Fruit fly (Drosophila melanogaster) whole organism, embryonic: ENCODE data around the gene rgn.

Experiments
- Atf3 ChIP-seq: fragments of 200-800 bp; sonication (Bioruptor generic); optimal IDR thresholded peaks from 3 replicates; lab custom pipeline; 2016; ENCODE audit warnings: missing biosample characterization, missing genetic modification characterization
- BtbVII ChIP-seq: fragments of 200-800 bp; sonication (Bioruptor generic); optimal IDR thresholded peaks from 3 replicates; lab custom pipeline; 2017; ENCODE audit warnings: missing biosample characterization, mild to moderate bottlenecking, missing genetic modification characterization
- CG10366 ChIP-seq: fragments of 200-800 bp; sonication (Bioruptor generic); IDR thresholded peaks from 2 replicates; pipeline ENCODE4 v1.3.6; 2022; ENCODE audit warnings: missing biosample characterization, missing genetic modification characterization
- CG10462 ChIP-seq: fragments of 200-800 bp; sonication (Bioruptor generic); optimal IDR thresholded peaks from 2 replicates; lab custom pipeline; 2016; ENCODE audit warnings: missing biosample characterization, missing genetic modification characterization
- CG10543 ChIP-seq: fragments of 200-800 bp; sonication (Bioruptor generic); optimal IDR thresholded peaks from 3 replicates; lab custom pipeline; 2017; ENCODE audit warnings: missing biosample characterization, mild to moderate bottlenecking, missing genetic modification characterization, moderate library complexity
- CG11456 ChIP-seq: fragments of 200-800 bp; sonication (Bioruptor generic); IDR thresholded peaks from 3 replicates; pipeline ENCODE4 v1.3.6; 2022; ENCODE audit warnings: missing biosample characterization, missing genetic modification characterization
- CG11504 ChIP-seq: fragments of 200-800 bp; sonication (Bioruptor generic); optimal IDR thresholded peaks from 3 replicates; lab custom pipeline; 2019; ENCODE audit warnings: missing biosample characterization, mild to moderate bottlenecking, missing genetic modification characterization, moderate library complexity
- CG14860 ChIP-seq: fragments of 200-800 bp; sonication (Bioruptor generic); IDR thresholded peaks from 3 replicates; pipeline ENCODE4 v1.3.6; 2022; ENCODE audit warnings: missing biosample characterization, missing genetic modification characterization; ENCODE audit not compliant: partially characterized antibody
- CG15514 ChIP-seq: fragments of 200-800 bp; sonication (Bioruptor generic); optimal IDR thresholded peaks from 3 replicates; lab custom pipeline; 2017; ENCODE audit warnings: missing biosample characterization, missing genetic modification characterization, mild to moderate bottlenecking, moderate library complexity, missing genetic modification reagents
- CG17829 ChIP-seq: fragments of 200-800 bp; optimal IDR thresholded peaks from 2 replicates; lab custom pipeline; 2019; ENCODE audit warnings: missing biosample characterization, mild to moderate bottlenecking, missing genetic modification characterization, moderate library complexity
- CG2129 ChIP-seq: fragments of 200-800 bp; sonication (Bioruptor generic); IDR thresholded peaks from 2 replicates; pipeline ENCODE4 v1.3.6; 2022; ENCODE audit warnings: missing biosample characterization, missing genetic modification characterization; ENCODE audit not compliant: partially characterized antibody
- CG2889 ChIP-seq: fragments of 200-800 bp; sonication (Bioruptor generic); IDR thresholded peaks from 3 replicates; pipeline ENCODE4 v1.3.6; 2022; ENCODE audit warnings: missing biosample characterization, missing genetic modification characterization
- CG31388 ChIP-seq: fragments of 200-800 bp; sonication (Bioruptor generic); optimal IDR thresholded peaks from 2 replicates; lab custom pipeline; 2016; ENCODE audit warnings: missing biosample characterization, missing genetic modification characterization
- CG31441 ChIP-seq: fragments of 200-800 bp; sonication (Bioruptor generic); IDR thresholded peaks from 2 replicates; pipeline ENCODE4 v1.3.6; 2022; ENCODE audit warnings: missing biosample characterization, missing genetic modification characterization
- CG33213 ChIP-seq: fragments of 200-800 bp; sonication (Bioruptor generic); optimal IDR thresholded peaks from 3 replicates; lab custom pipeline; 2016; ENCODE audit warnings: missing biosample characterization, missing genetic modification characterization
- CG3726 ChIP-seq: fragments of 200-800 bp; sonication (Bioruptor generic); IDR thresholded peaks from 3 replicates; pipeline ENCODE4, ENCODE4 v1.3.6; 2022; ENCODE audit warnings: missing biosample characterization, missing genetic modification characterization
- CG6689 ChIP-seq: fragments of 200-800 bp; sonication (Bioruptor generic); IDR thresholded peaks from 2 replicates; pipeline ENCODE4 v1.3.6; 2022; ENCODE audit warnings: missing biosample characterization, missing genetic modification characterization
- CG8290 ChIP-seq, 3 experiments: fragments of 200-800 bp; sonication (Bioruptor generic); optimal IDR thresholded peaks; 2 replicates each; lab custom pipeline; 2016 to 2019; ENCODE audit warnings: missing biosample characterization in 3 of 3, missing genetic modification characterization in 3 of 3, mild to moderate bottlenecking in 2 of 3, moderate library complexity in 1 of 3
- CG9215 ChIP-seq: fragments of 200-800 bp; sonication (Bioruptor generic); IDR thresholded peaks from 2 replicates; pipeline ENCODE4 v1.3.6; 2022; ENCODE audit warnings: missing biosample characterization, missing genetic modification characterization
- Drgx ChIP-seq: fragments of 200-800 bp; sonication (Bioruptor generic); IDR thresholded peaks from 2 replicates; pipeline ENCODE4 v1.3.6; 2022; ENCODE audit warnings: missing biosample characterization, missing genetic modification characterization
- Fer1 ChIP-seq: fragments of 200-800 bp; sonication (Bioruptor generic); optimal IDR thresholded peaks from 2 replicates; lab custom pipeline; 2017; ENCODE audit warnings: missing biosample characterization, mild to moderate bottlenecking, missing genetic modification characterization
- GATAe ChIP-seq: fragments of 200-800 bp; sonication (Bioruptor generic); conservative IDR thresholded peaks from 2 replicates; pipeline ENCODE4 v1.3.6; 2022; ENCODE audit warnings: missing biosample characterization, missing genetic modification characterization
- Hey ChIP-seq: fragments of 200-800 bp; sonication (Bioruptor generic); optimal IDR thresholded peaks from 3 replicates; lab custom pipeline; 2018; ENCODE audit warnings: missing biosample characterization, mild to moderate bottlenecking, missing genetic modification characterization
- Hmr ChIP-seq: fragments of 200-800 bp; sonication (Bioruptor generic); optimal IDR thresholded peaks from 3 replicates; lab custom pipeline; 2017; ENCODE audit warnings: mild to moderate bottlenecking, missing biosample characterization, missing genetic modification reagents, missing genetic modification characterization
- Hr3 ChIP-seq: fragments of 200-800 bp; sonication (Bioruptor generic); optimal IDR thresholded peaks from 3 replicates; lab custom pipeline; 2016; ENCODE audit warnings: missing biosample characterization, missing genetic modification characterization
- Hr78 ChIP-seq, 2 experiments: fragments of 200-800 bp in 1 of 2; fragments of >200 bp in 1 of 2; sonication (Bioruptor generic) in 1 of 2; optimal IDR thresholded peaks; 2 replicates each; lab custom pipeline; 2017 to 2019; ENCODE audit warnings: missing biosample characterization in 2 of 2, missing genetic modification characterization in 2 of 2, mild to moderate bottlenecking in 1 of 2, moderate library complexity in 1 of 2
- Med ChIP-seq: fragments of 200-800 bp; sonication (Bioruptor generic); peaks from one replicate; lab custom pipeline; 2016; ENCODE audit warnings: missing biosample characterization, missing genetic modification characterization, mild to moderate bottlenecking, inconsistent platforms, moderate library complexity
- Meics ChIP-seq: fragments of 200-800 bp; sonication (Bioruptor generic); optimal IDR thresholded peaks from 2 replicates; lab custom pipeline; 2017; ENCODE audit warnings: missing biosample characterization, mild to moderate bottlenecking, missing genetic modification characterization
- Nf-YA ChIP-seq: fragments of 200-800 bp; sonication (Bioruptor generic); IDR thresholded peaks from 2 replicates; pipeline ENCODE4 v1.3.6; 2022; ENCODE audit warnings: missing biosample characterization, missing genetic modification characterization
- Pdp1 ChIP-seq, 2 experiments: fragments of 200-800 bp; sonication (Bioruptor generic); optimal IDR thresholded peaks; 3 replicates each; lab custom pipeline; 2016; ENCODE audit warnings: missing biosample characterization in 2 of 2, missing genetic modification characterization in 2 of 2, mild to moderate bottlenecking in 1 of 2, moderate library complexity in 1 of 2
- Poxn ChIP-seq: fragments of 200-800 bp; sonication (Bioruptor generic); IDR thresholded peaks from 2 replicates; pipeline ENCODE4 v1.3.6; 2022; ENCODE audit warnings: missing biosample characterization, missing genetic modification characterization
- Ptx1 ChIP-seq: fragments of 200-800 bp; sonication (Bioruptor generic); IDR thresholded peaks from 2 replicates; pipeline ENCODE4 v1.3.6; 2022; ENCODE audit warnings: missing biosample characterization, missing genetic modification characterization
- Usf ChIP-seq: fragments of 200-800 bp; sonication (Bioruptor generic); optimal IDR thresholded peaks from 2 replicates; lab custom pipeline; 2017; ENCODE audit warnings: missing genotype, missing biosample characterization, missing genetic modification characterization
- Xbp1 ChIP-seq: fragments of 200-800 bp; sonication (Bioruptor generic); optimal IDR thresholded peaks from 3 replicates; lab custom pipeline; 2016; ENCODE audit warnings: missing biosample characterization, mild to moderate bottlenecking, missing genetic modification characterization
- ara ChIP-seq: fragments of 200-800 bp; sonication (Bioruptor generic); IDR thresholded peaks from 2 replicates; pipeline ENCODE4 v1.3.6; 2022; ENCODE audit warnings: missing biosample characterization, missing genetic modification characterization
- bowl ChIP-seq: fragments of 200-800 bp; sonication (Bioruptor generic); IDR thresholded peaks from 2 replicates; pipeline ENCODE4 v1.3.6; 2022; ENCODE audit warnings: missing biosample characterization, missing genetic modification characterization
- cad ChIP-seq: fragments of >200 bp; optimal IDR thresholded peaks from 2 replicates; lab custom pipeline; 2017; ENCODE audit warnings: missing biosample characterization, missing genetic modification characterization
- chn ChIP-seq: fragments of 200-800 bp; sonication (Bioruptor generic); optimal IDR thresholded peaks from 2 replicates; lab custom pipeline; 2016; ENCODE audit warnings: missing biosample characterization, missing genetic modification characterization
- croc ChIP-seq: fragments of 200-800 bp; sonication (Bioruptor generic); conservative IDR thresholded peaks from 3 replicates; pipeline ENCODE4 v1.3.6; 2022; ENCODE audit warnings: missing biosample characterization, missing genetic modification characterization
- crol ChIP-seq: fragments of 200-800 bp; sonication (Bioruptor generic); IDR thresholded peaks from 2 replicates; pipeline ENCODE4 v1.3.6; 2022; ENCODE audit warnings: missing biosample characterization, missing genetic modification characterization
- crp ChIP-seq, 2 experiments: fragments of 200-800 bp; sonication (Bioruptor generic); optimal IDR thresholded peaks; 2 replicates in 1 of 2; 3 replicates in 1 of 2; lab custom pipeline; 2017; ENCODE audit warnings: missing biosample characterization in 2 of 2, missing genetic modification characterization in 2 of 2, mild to moderate bottlenecking in 1 of 2, moderate library complexity in 1 of 2
- exex ChIP-seq: fragments of 200-800 bp; sonication (Bioruptor generic); optimal IDR thresholded peaks from 4 replicates; lab custom pipeline; 2018; ENCODE audit warnings: missing biosample characterization, mild to moderate bottlenecking, missing genetic modification characterization, moderate library complexity
- gce ChIP-seq: fragments of 200-800 bp; sonication (Bioruptor generic); IDR thresholded peaks from 3 replicates; pipeline ENCODE4 v1.3.6; 2022; ENCODE audit warnings: missing biosample characterization, missing genetic modification characterization
- gcm2 ChIP-seq: fragments of 200-800 bp; sonication (Bioruptor generic); optimal IDR thresholded peaks from 2 replicates; lab custom pipeline; 2016; ENCODE audit warnings: missing biosample characterization, missing genetic modification characterization
- gro ChIP-seq: fragments of 200-800 bp; sonication (Bioruptor generic); optimal IDR thresholded peaks from 2 replicates; lab custom pipeline; 2016; ENCODE audit warnings: missing biosample characterization, missing genetic modification characterization
- insv ChIP-seq, 2 experiments: fragments of 200-800 bp; sonication (Bioruptor generic); optimal IDR thresholded peaks; 3 replicates each; lab custom pipeline; 2016 to 2018; ENCODE audit warnings: missing biosample characterization in 2 of 2, missing genetic modification characterization in 2 of 2
- ranshi ChIP-seq: fragments of 200-800 bp; sonication (Bioruptor generic); IDR thresholded peaks from 2 replicates; pipeline ENCODE4 v1.3.6; 2022; ENCODE audit warnings: missing biosample characterization, missing genetic modification characterization
- sd ChIP-seq: fragments of 200-800 bp; sonication (Bioruptor generic); optimal IDR thresholded peaks from 3 replicates; lab custom pipeline; 2018; ENCODE audit warnings: missing biosample characterization, mild to moderate bottlenecking, missing genetic modification characterization, moderate library complexity
- sim ChIP-seq: fragments of 200-800 bp; sonication (Bioruptor generic); IDR thresholded peaks from 2 replicates; pipeline ENCODE4 v1.3.6; 2022; ENCODE audit warnings: missing biosample characterization, missing genetic modification characterization
- sob ChIP-seq: fragments of 200-800 bp; sonication (Bioruptor generic); IDR thresholded peaks from 2 replicates; pipeline ENCODE4 v1.3.6; 2022; ENCODE audit warnings: missing biosample characterization, missing genetic modification characterization
- stc ChIP-seq: fragments of 200-800 bp; sonication (Bioruptor generic); IDR thresholded peaks from 2 replicates; pipeline ENCODE4 v1.3.6; 2022; ENCODE audit warnings: missing biosample characterization, missing genetic modification characterization
- tap ChIP-seq: fragments of 200-800 bp; optimal IDR thresholded peaks from 3 replicates; lab custom pipeline; 2019; ENCODE audit warnings: missing biosample characterization, mild to moderate bottlenecking, missing genetic modification characterization, moderate library complexity
- tio ChIP-seq: fragments of 200-800 bp; sonication (Bioruptor generic); optimal IDR thresholded peaks from 2 replicates; lab custom pipeline; 2017; ENCODE audit warnings: missing biosample characterization, missing genetic modification characterization, inconsistent platforms
- wek ChIP-seq: fragments of 200-800 bp; sonication (Bioruptor generic); optimal IDR thresholded peaks from 3 replicates; lab custom pipeline; 2018; ENCODE audit warnings: missing biosample characterization, mild to moderate bottlenecking, missing genetic modification characterization, moderate library complexity

Gene rgn

dm6 chr3L:21385699-21386098, 3.4 kb downstream of the rgn start (continued):
- TF ChIP-seq ara (GFP tag; lab: Robert Waterston, UW) (no peak), insv (GFP tag; optimal IDR thresholded peaks at IDR 0.05; lab: Kevin White, UChicago) (no peak), CG14860 (GFP tag; lab: Robert Waterston, UW) (no peak), gro (GFP tag; lab: Kevin White, UChicago) (no peak), Hr78 (GFP tag; optimal IDR thresholded peaks at IDR 0.05; lab: Kevin White, UChicago) (no peak), crp (GFP tag; optimal IDR thresholded peaks at IDR 0.05; lab: Kevin White, UChicago) (no peak), CG15514 (GFP tag; lab: Kevin White, UChicago) (no peak), wek (GFP tag; lab: Kevin White, UChicago) (no peak), CG9215 (GFP tag; lab: Robert Waterston, UW) (no peak), Usf (no peak), BtbVII (GFP tag; lab: Kevin White, UChicago) (no peak), ranshi (GFP tag; lab: Robert Waterston, UW) (no peak), gce (GFP tag; lab: Robert Waterston, UW) (no peak), CG2129 (no peak), tio (GFP tag; lab: Kevin White, UChicago) (no peak), bowl (no peak), gcm2 (GFP tag; lab: Kevin White, UChicago) (no peak), Hmr (GFP tag; lab: Kevin White, UChicago) (no peak), Meics (GFP tag; lab: Kevin White, UChicago) (peak; percentile 21), CG10462 (GFP tag; lab: Kevin White, UChicago) (no peak), CG6689 (0 out of 2 replicates have a peak, but pooled peaks have one; percentile 16), tap (tag; lab: Kevin White, UChicago) (peak; percentile 14), CG31388 (no peak), CG31441 (GFP tag; lab: Robert Waterston, UW) (peak; percentile 22; the same call in 1 of the 2 replicates), CG3726 (no peak), Nf-YA (no peak), croc (GFP tag; lab: Robert Waterston, UW) (no peak), sob (GFP tag; lab: Robert Waterston, UW) (no peak), CG11504 (tag; lab: Kevin White, UChicago) (peak; percentile 58), Poxn (GFP tag; lab: Robert Waterston, UW) (no peak), sim (no peak), CG11456 (no peak), CG10543 (GFP tag; lab: Kevin White, UChicago) (no peak), stc (no peak), cad (no peak), chn (GFP tag; lab: Kevin White, UChicago) (no peak), Hr3 (GFP tag; lab: Kevin White, UChicago) (no peak), Drgx (no peak), CG10366 (no peak), CG33213 (no peak), CG17829 (tag; lab: Kevin White, UChicago) (no peak), Xbp1 (GFP tag; lab: Kevin White, UChicago) (peak; percentile 0), Ptx1 (0 out of 2 replicates have a peak, but pooled peaks have one; percentile 14)

DNA sequence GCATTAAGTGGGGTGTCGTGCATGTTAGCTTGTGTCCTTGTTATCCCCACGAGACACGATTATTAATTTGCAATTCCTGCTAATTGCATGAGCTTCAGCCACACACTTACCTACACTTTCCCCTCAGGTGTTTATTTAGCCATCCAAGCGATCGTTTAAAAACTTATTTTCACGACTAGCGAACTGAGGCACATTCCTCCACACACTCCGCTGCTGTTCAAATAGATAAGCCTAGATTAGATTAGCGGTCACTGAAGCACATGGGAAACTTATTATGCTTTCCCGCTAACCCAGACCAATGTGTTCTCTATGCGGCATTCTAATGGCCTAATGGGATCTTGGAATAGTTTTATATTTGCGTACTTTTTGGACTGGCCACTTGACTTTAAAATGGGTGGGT, 4.6 kb downstream of the rgn start:
- no peak for TF ChIP-seq CG2889 (GFP tag; lab: Robert Waterston, UW)
- peak; percentile 79 for TF ChIP-seq sd
- peak in 1 of 2 experiments; percentile 10 for TF ChIP-seq Pdp1 (GFP tag; optimal IDR thresholded peaks at IDR 0.05; lab: Kevin White, UChicago)
- TF ChIP-seq Xbp1 (GFP tag; lab: Kevin White, UChicago) = no peak
- TF ChIP-seq Med (GFP tag; lab: Kevin White, UChicago) = peak; percentile 23
- peak; percentile 50 for TF ChIP-seq Hey (tag; lab: Kevin White, UChicago)
- TF ChIP-seq Fer1 = no peak
- no peak for TF ChIP-seq Atf3
- TF ChIP-seq crol (GFP tag; lab: Robert Waterston, UW) = peak; percentile 58; the same call in 1 of the 2 replicates
- no peak for TF ChIP-seq CG8290 (GFP tag; optimal IDR thresholded peaks at IDR 0.05; lab: Kevin White, UChicago)
- TF ChIP-seq CG8290 (tag; optimal IDR thresholded peaks at IDR 0.05; lab: Kevin White, UChicago) = peak in 1 of 2 experiments; percentile 41
- TF ChIP-seq GATAe (GFP tag; lab: Robert Waterston, UW) = peak; percentile 61
- TF ChIP-seq CG10543 (GFP tag; lab: Kevin White, UChicago) = peak; percentile 22
- TF ChIP-seq exex = peak; percentile 88
